Fruit fly (Drosophila melanogaster) whole organism, embryonic: Measurements from ENCODE around the gene CG1943.

Experiments used
- Ada2b ChIP-seq: fragments of 200-800 bp; sonication (Bioruptor generic); IDR thresholded peaks from 2 replicates; pipeline ENCODE4 v1.3.6; 2022; ENCODE audit warnings: missing biosample characterization, missing genetic modification characterization
- Bdp1 ChIP-seq: fragments of 200-800 bp; sonication (Bioruptor generic); optimal IDR thresholded peaks from 3 replicates; lab custom pipeline; 2016; ENCODE audit warnings: missing biosample characterization, missing genetic modification characterization
- CG11398 ChIP-seq: fragments of 200-800 bp; sonication (Bioruptor generic); optimal IDR thresholded peaks from 2 replicates; lab custom pipeline; 2016; ENCODE audit warnings: missing biosample characterization, missing genetic modification characterization
- CG11504 ChIP-seq: fragments of 200-800 bp; sonication (Bioruptor generic); optimal IDR thresholded peaks from 3 replicates; lab custom pipeline; 2019; ENCODE audit warnings: missing biosample characterization, mild to moderate bottlenecking, missing genetic modification characterization, moderate library complexity
- CG12104 ChIP-seq: fragments of 200-800 bp; sonication (Bioruptor generic); optimal IDR thresholded peaks from 3 replicates; lab custom pipeline; 2016; ENCODE audit warnings: missing biosample characterization, missing genetic modification characterization
- CG12769 ChIP-seq: fragments of 200-800 bp; sonication (Bioruptor generic); optimal IDR thresholded peaks from 2 replicates; lab custom pipeline; 2019; ENCODE audit warnings: missing biosample characterization, mild to moderate bottlenecking, missing genetic modification characterization, moderate library complexity
- CG13296 ChIP-seq: fragments of 200-800 bp; sonication (Bioruptor generic); optimal IDR thresholded peaks from 3 replicates; lab custom pipeline; 2018; ENCODE audit warnings: missing biosample characterization, mild to moderate bottlenecking, missing genetic modification characterization
- CG13424 ChIP-seq: fragments of 200-800 bp; sonication (Bioruptor generic); optimal IDR thresholded peaks from 2 replicates; lab custom pipeline; 2019; ENCODE audit warnings: missing biosample characterization, mild to moderate bottlenecking, missing genetic modification characterization, moderate library complexity
- CG13775 ChIP-seq: fragments of 200-800 bp; sonication (Bioruptor generic); optimal IDR thresholded peaks from 3 replicates; lab custom pipeline; 2017; ENCODE audit warnings: missing biosample characterization, mild to moderate bottlenecking, missing genetic modification characterization
- CG15269 ChIP-seq: fragments of 200-800 bp; sonication (Bioruptor generic); optimal IDR thresholded peaks from 2 replicates; lab custom pipeline; 2018; ENCODE audit warnings: missing biosample characterization, mild to moderate bottlenecking, missing genetic modification characterization, moderate library complexity
- CG16813 ChIP-seq: fragments of 200-800 bp; sonication (Bioruptor generic); IDR thresholded peaks from 3 replicates; pipeline ENCODE4 v1.3.6; 2022; ENCODE audit warnings: missing biosample characterization, missing genetic modification characterization; ENCODE audit not compliant: partially characterized antibody
- CG17612 ChIP-seq: fragments of 200-800 bp; sonication (Bioruptor generic); IDR thresholded peaks from 2 replicates; pipeline ENCODE4 v1.3.6; 2022; ENCODE audit warnings: missing biosample characterization, missing genetic modification characterization
- CG17802 ChIP-seq: fragments of 200-800 bp; sonication (Bioruptor generic); optimal IDR thresholded peaks from 2 replicates; lab custom pipeline; 2018; ENCODE audit warnings: missing biosample characterization, mild to moderate bottlenecking, missing genetic modification characterization, moderate library complexity
- CG32772 ChIP-seq: fragments of 200-800 bp; sonication (Bioruptor generic); IDR thresholded peaks from 2 replicates; pipeline ENCODE4 v1.3.6; 2022; ENCODE audit warnings: missing biosample characterization, missing genetic modification characterization
- CG34422 ChIP-seq: fragments of 200-800 bp; sonication (Bioruptor generic); IDR thresholded peaks from 3 replicates; pipeline ENCODE4 v1.3.6; 2022; ENCODE audit warnings: missing biosample characterization, missing genetic modification characterization
- CG4328 ChIP-seq: fragments of 200-800 bp; sonication (Bioruptor generic); optimal IDR thresholded peaks from 3 replicates; lab custom pipeline; 2017; ENCODE audit warnings: missing biosample characterization, missing genetic modification reagents, missing genetic modification characterization
- CG4854 ChIP-seq: fragments of 200-800 bp; sonication (Bioruptor generic); optimal IDR thresholded peaks from 2 replicates; lab custom pipeline; 2016; ENCODE audit warnings: missing biosample characterization, missing genetic modification characterization, inconsistent platforms
- CG5953 ChIP-seq: fragments of 200-800 bp; sonication (Bioruptor generic); IDR thresholded peaks from 2 replicates; pipeline ENCODE4 v1.3.6; 2022; ENCODE audit warnings: missing biosample characterization, missing genetic modification characterization
- CG8359 ChIP-seq: fragments of 200-800 bp; sonication (Bioruptor generic); optimal IDR thresholded peaks from 2 replicates; lab custom pipeline; 2017; ENCODE audit warnings: missing biosample characterization, mild to moderate bottlenecking, missing genetic modification characterization, borderline replicate concordance
- CG9876 ChIP-seq: fragments of 200-800 bp; sonication (Bioruptor generic); optimal IDR thresholded peaks from 2 replicates; lab custom pipeline; 2016; ENCODE audit warnings: missing biosample characterization, missing genetic modification characterization
- D19A ChIP-seq: fragments of 200-800 bp; optimal IDR thresholded peaks from 3 replicates; lab custom pipeline; 2019; ENCODE audit warnings: missing biosample characterization, mild to moderate bottlenecking, missing genetic modification characterization, moderate library complexity
- Dad ChIP-seq: fragments of 200-800 bp; sonication (Bioruptor generic); optimal IDR thresholded peaks from 3 replicates; lab custom pipeline; 2016; ENCODE audit warnings: missing biosample characterization, missing genetic modification characterization
- Deaf1 ChIP-seq: fragments of 200-800 bp; optimal IDR thresholded peaks from 3 replicates; lab custom pipeline; 2019; ENCODE audit warnings: missing biosample characterization, mild to moderate bottlenecking, missing genetic modification characterization, moderate library complexity
- Doc3 ChIP-seq: fragments of 200-800 bp; sonication (Bioruptor generic); IDR thresholded peaks from 3 replicates; pipeline ENCODE4 v1.3.6; 2022; ENCODE audit warnings: missing biosample characterization, missing genetic modification characterization; ENCODE audit not compliant: partially characterized antibody
- Dref ChIP-seq: fragments of 200-800 bp; sonication (Bioruptor generic); IDR thresholded peaks from 2 replicates; pipeline ENCODE4 v1.3.6; 2022; ENCODE audit warnings: missing biosample characterization, missing genetic modification characterization
- Fer2 ChIP-seq: fragments of 200-800 bp; sonication (Bioruptor generic); optimal IDR thresholded peaks from 2 replicates; lab custom pipeline; 2018; ENCODE audit warnings: missing biosample characterization, mild to moderate bottlenecking, missing genetic modification characterization, moderate library complexity
- GATAe ChIP-seq: fragments of 200-800 bp; sonication (Bioruptor generic); conservative IDR thresholded peaks from 2 replicates; pipeline ENCODE4 v1.3.6; 2022; ENCODE audit warnings: missing biosample characterization, missing genetic modification characterization
- HLH54F ChIP-seq: fragments of 200-800 bp; sonication (Bioruptor generic); optimal IDR thresholded peaks from 3 replicates; lab custom pipeline; 2016; ENCODE audit warnings: missing biosample characterization, missing genetic modification characterization
- Nf-YC ChIP-seq: fragments of 200-800 bp; optimal IDR thresholded peaks from 3 replicates; lab custom pipeline; 2019; ENCODE audit warnings: missing biosample characterization, mild to moderate bottlenecking, missing genetic modification characterization, moderate library complexity
- PHDP ChIP-seq: fragments of 200-800 bp; sonication (Bioruptor generic); optimal IDR thresholded peaks from 3 replicates; lab custom pipeline; 2018; ENCODE audit warnings: missing biosample characterization, mild to moderate bottlenecking, missing genetic modification characterization, moderate library complexity
- Sox102F ChIP-seq: fragments of 200-800 bp; sonication (Bioruptor generic); optimal IDR thresholded peaks from 2 replicates; lab custom pipeline; 2018; ENCODE audit warnings: missing biosample characterization, mild to moderate bottlenecking, missing genetic modification characterization, moderate library complexity
- Sry-β ChIP-seq: fragments of 200-800 bp; sonication (Bioruptor generic); optimal IDR thresholded peaks from 2 replicates; lab custom pipeline; 2018; ENCODE audit warnings: missing biosample characterization, mild to moderate bottlenecking, missing genetic modification characterization, moderate library complexity
- TFAM ChIP-seq: fragments of 200-800 bp; sonication (Bioruptor generic); optimal IDR thresholded peaks from 2 replicates; lab custom pipeline; 2017; ENCODE audit warnings: missing biosample characterization, missing genetic modification characterization, inconsistent platforms
- Xbp1 ChIP-seq: fragments of 200-800 bp; sonication (Bioruptor generic); optimal IDR thresholded peaks from 3 replicates; lab custom pipeline; 2016; ENCODE audit warnings: missing biosample characterization, mild to moderate bottlenecking, missing genetic modification characterization
- al ChIP-seq: fragments of 200-800 bp; sonication (Bioruptor generic); IDR thresholded peaks from 2 replicates; pipeline ENCODE4 v1.3.6; 2022; ENCODE audit warnings: missing biosample characterization, missing genetic modification characterization
- cato ChIP-seq: fragments of 200-800 bp; sonication (Bioruptor generic); optimal IDR thresholded peaks from 2 replicates; lab custom pipeline; 2016; ENCODE audit warnings: missing biosample characterization, missing genetic modification characterization, borderline replicate concordance
- chn ChIP-seq: fragments of 200-800 bp; sonication (Bioruptor generic); optimal IDR thresholded peaks from 2 replicates; lab custom pipeline; 2016; ENCODE audit warnings: missing biosample characterization, missing genetic modification characterization
- dpn ChIP-seq, 2 experiments: fragments of 200-800 bp; sonication (Bioruptor generic); optimal IDR thresholded peaks; 3 replicates each; lab custom pipeline; 2016; ENCODE audit warnings: missing biosample characterization in 2 of 2, missing genetic modification characterization in 2 of 2
- gsb ChIP-seq: fragments of 200-800 bp; sonication (Bioruptor generic); IDR thresholded peaks from 2 replicates; pipeline ENCODE4 v1.3.6; 2022; ENCODE audit warnings: missing biosample characterization, missing genetic modification characterization
- hth ChIP-seq: fragments of >200 bp; optimal IDR thresholded peaks from 2 replicates; lab custom pipeline; 2017; ENCODE audit warnings: inconsistent platforms
- insv ChIP-seq, 2 experiments: fragments of 200-800 bp; sonication (Bioruptor generic); optimal IDR thresholded peaks; 3 replicates each; lab custom pipeline; 2016 to 2018; ENCODE audit warnings: missing biosample characterization in 2 of 2, missing genetic modification characterization in 2 of 2
- luna ChIP-seq: fragments of 200-800 bp; sonication (Bioruptor generic); optimal IDR thresholded peaks from 2 replicates; lab custom pipeline; 2016; ENCODE audit warnings: missing biosample characterization, missing genetic modification characterization
- odd ChIP-seq: fragments of 200-800 bp; sonication (Bioruptor generic); optimal IDR thresholded peaks from 2 replicates; lab custom pipeline; 2017; ENCODE audit warnings: missing biosample characterization, mild to moderate bottlenecking, missing genetic modification characterization
- salm ChIP-seq: fragments of 200-800 bp; sonication (Bioruptor generic); optimal IDR thresholded peaks from 2 replicates; lab custom pipeline; 2018; ENCODE audit warnings: missing biosample characterization, mild to moderate bottlenecking, missing genetic modification characterization
- shn ChIP-seq: fragments of 200-800 bp; sonication (Bioruptor generic); optimal IDR thresholded peaks from 3 replicates; lab custom pipeline; 2016; ENCODE audit warnings: missing biosample characterization, missing genetic modification characterization
- sim ChIP-seq: fragments of 200-800 bp; sonication (Bioruptor generic); IDR thresholded peaks from 2 replicates; pipeline ENCODE4 v1.3.6; 2022; ENCODE audit warnings: missing biosample characterization, missing genetic modification characterization
- ssp ChIP-seq: fragments of 200-800 bp; sonication (Bioruptor generic); IDR thresholded peaks from 2 replicates; pipeline ENCODE4 v1.3.6; 2022; ENCODE audit warnings: missing biosample characterization, missing genetic modification characterization
- tin ChIP-seq: fragments of 200-800 bp; sonication (Bioruptor generic); optimal IDR thresholded peaks from 3 replicates; lab custom pipeline; 2016; ENCODE audit warnings: missing biosample characterization, missing genetic modification characterization
- z ChIP-seq: fragments of 200-800 bp; sonication (Bioruptor generic); IDR thresholded peaks from 3 replicates; pipeline ENCODE4 v1.3.6; 2022; ENCODE audit warnings: missing biosample characterization, missing genetic modification characterization
- zen2 ChIP-seq: fragments of 200-800 bp; sonication (Bioruptor generic); IDR thresholded peaks from 3 replicates; pipeline ENCODE4 v1.3.6; 2022; ENCODE audit warnings: missing biosample characterization, missing genetic modification characterization; ENCODE audit not compliant: partially characterized antibody

CG1943 gene

DNA sequence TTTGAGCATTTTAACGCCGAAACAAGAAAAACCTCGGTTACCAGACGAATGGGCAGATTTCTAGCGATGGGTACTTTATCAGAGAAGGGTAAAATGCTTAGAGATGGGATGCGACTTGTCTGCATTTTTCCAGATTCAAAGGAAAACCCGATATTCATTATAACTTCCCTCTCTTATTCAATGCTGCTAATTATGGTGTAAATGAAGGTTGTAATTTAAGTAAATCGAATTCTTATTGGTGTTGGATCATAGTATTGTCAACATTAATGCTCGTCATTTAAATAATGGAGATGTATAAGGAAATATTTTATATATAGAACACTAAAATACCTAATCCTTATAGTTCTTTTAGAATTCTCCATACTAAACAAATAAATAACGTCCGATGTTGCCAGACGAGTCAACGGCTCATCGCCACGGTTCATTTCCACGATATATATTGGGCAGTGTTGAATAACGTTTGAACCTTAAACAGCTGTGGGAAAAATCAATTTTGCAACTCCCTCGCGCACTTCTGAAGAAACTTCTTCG lies 49.5 kb downstream of the CG1943 start, which contains the start of the genes Alh and CG10098 (continued):
- peak; percentile 74 for TF ChIP-seq cato (GFP tag; lab: Kevin White, UChicago)
- TF ChIP-seq odd: no peak
- peak; percentile 65 for TF ChIP-seq Doc3 (GFP tag; lab: Robert Waterston, UW)
- peak; percentile 80 for TF ChIP-seq ssp
- TF ChIP-seq z (GFP tag; lab: Robert Waterston, UW): no peak
- TF ChIP-seq GATAe (GFP tag; lab: Robert Waterston, UW): no peak
- peak in 1 of 2 experiments; percentile 52 for TF ChIP-seq insv (GFP tag; optimal IDR thresholded peaks at IDR 0.05; lab: Kevin White, UChicago)
- TF ChIP-seq D19A (tag; lab: Kevin White, UChicago): peak; percentile 47
- TF ChIP-seq luna: peak; percentile 86
- TF ChIP-seq dpn (GFP tag; optimal IDR thresholded peaks at IDR 0.05; lab: Kevin White, UChicago): peak; percentile 91
- peak; percentile 79 for TF ChIP-seq Fer2
- peak; percentile 92 for TF ChIP-seq tin (GFP tag; lab: Kevin White, UChicago)
- TF ChIP-seq al (GFP tag; lab: Robert Waterston, UW): peak; percentile 80
- TF ChIP-seq CG13424 (tag; lab: Kevin White, UChicago): peak; percentile 86
- peak; percentile 76 for TF ChIP-seq PHDP (tag; lab: Kevin White, UChicago)
- TF ChIP-seq CG4854 (GFP tag; lab: Kevin White, UChicago): peak; percentile 69
- TF ChIP-seq CG17802 (tag; lab: Kevin White, UChicago): no peak
- peak; percentile 43 for TF ChIP-seq CG13296
- no peak for TF ChIP-seq CG8359 (GFP tag; lab: Kevin White, UChicago)
- peak; percentile 80 for TF ChIP-seq Sox102F
- TF ChIP-seq zen2 (GFP tag; lab: Robert Waterston, UW): peak; percentile 61; the same call in 2 of the 3 replicates
- peak; percentile 80 for TF ChIP-seq CG11504 (tag; lab: Kevin White, UChicago)
- TF ChIP-seq CG5953 (GFP tag; lab: Robert Waterston, UW): no peak
- TF ChIP-seq sim (GFP tag; lab: Robert Waterston, UW): no peak
- peak; percentile 39; the same call in 1 of the 2 replicates for TF ChIP-seq Dref (GFP tag; lab: Robert Waterston, UW)
- peak; percentile 64 for TF ChIP-seq Bdp1 (GFP tag; lab: Kevin White, UChicago)
- TF ChIP-seq CG15269 (tag; lab: Kevin White, UChicago): peak; percentile 80
- TF ChIP-seq TFAM (GFP tag; lab: Kevin White, UChicago): peak; percentile 5
- TF ChIP-seq CG13775 (GFP tag; lab: Kevin White, UChicago): peak; percentile 93
- TF ChIP-seq CG11398 (GFP tag; lab: Kevin White, UChicago): no peak
- TF ChIP-seq CG34422 (GFP tag; lab: Robert Waterston, UW): peak; percentile 69; the same call in 1 of the 3 replicates
- TF ChIP-seq CG12104: peak; percentile 89
- peak; percentile 78 for TF ChIP-seq CG12769
- peak; percentile 92 for TF ChIP-seq HLH54F (GFP tag; lab: Kevin White, UChicago)
- peak; percentile 93 for TF ChIP-seq Xbp1 (GFP tag; lab: Kevin White, UChicago)
- peak; percentile 82 for TF ChIP-seq CG16813 (GFP tag; lab: Robert Waterston, UW)
- TF ChIP-seq Deaf1 (tag; lab: Kevin White, UChicago): peak; percentile 19
- TF ChIP-seq salm: no peak
- TF ChIP-seq Sry-β (GFP tag; lab: Kevin White, UChicago): peak; percentile 6
- TF ChIP-seq CG17612 (GFP tag; lab: Robert Waterston, UW): peak; percentile 47; the same call in 1 of the 2 replicates
- TF ChIP-seq Nf-YC (tag; lab: Kevin White, UChicago): peak; percentile 75
- peak; percentile 87 for TF ChIP-seq CG9876
- no peak; the same call in 1 of the 2 replicates for TF ChIP-seq gsb (GFP tag; lab: Robert Waterston, UW)
- peak; percentile 87 for TF ChIP-seq chn (GFP tag; lab: Kevin White, UChicago)
- TF ChIP-seq hth: no peak
- peak; percentile 76 for TF ChIP-seq CG32772
- peak; percentile 83 for TF ChIP-seq Dad (GFP tag; lab: Kevin White, UChicago)
- TF ChIP-seq shn (GFP tag; lab: Kevin White, UChicago): peak; percentile 85
- peak; percentile 73 for TF ChIP-seq Ada2b (GFP tag; lab: Robert Waterston, UW)
- peak; percentile 78 for TF ChIP-seq CG4328 (GFP tag; lab: Kevin White, UChicago)
